Worm (Caenorhabditis elegans) whole organism, L4 larva: ENCODE measurements around the gene frpr-21.

Experiments
- ama-1 ChIP-seq: fragments of 150-350 bp; optimal IDR thresholded peaks from 2 replicates; lab custom pipeline; 2014; ENCODE audit warnings: inconsistent platforms, mixed read lengths
- fkh-10 ChIP-seq: fragments of 150-350 bp; optimal IDR thresholded peaks from 2 replicates; lab custom pipeline; 2014; ENCODE audit warnings: missing biosample characterization, missing genetic modification reagents, missing genetic modification characterization
- gei-8 ChIP-seq: fragments of 200-800 bp; sonication (Bioruptor generic); optimal IDR thresholded peaks from 2 replicates; lab custom pipeline; 2018; ENCODE audit warnings: mild to moderate bottlenecking, missing genetic modification characterization, missing compliant biosample characterization
- lin-13 ChIP-seq: fragments of 150-350 bp; optimal IDR thresholded peaks from 2 replicates; lab custom pipeline; 2014; ENCODE audit warnings: missing biosample characterization, missing genetic modification reagents, missing genetic modification characterization
- lin-15B ChIP-seq: fragments of 150-350 bp; sonication (generic microtip); optimal IDR thresholded peaks from 3 replicates; lab custom pipeline; 2014; ENCODE audit warnings: missing biosample characterization, missing genetic modification characterization
- nhr-237 ChIP-seq: sonication (generic microtip); optimal IDR thresholded peaks from 2 replicates; lab custom pipeline; 2017; ENCODE audit warnings: missing biosample characterization, missing genetic modification characterization
- spr-3 ChIP-seq: fragments of 200-800 bp; sonication (Bioruptor generic); optimal IDR thresholded peaks from 2 replicates; lab custom pipeline; 2018; ENCODE audit warnings: mild to moderate bottlenecking, missing genetic modification characterization, missing compliant biosample characterization

- TF ChIP-seq lin-13 (GFP tag; lab: Kevin White, UChicago) (no peak), nhr-237 (tag; lab: Kevin White, UChicago) (no peak), spr-3 (GFP tag; lab: Kevin White, UChicago) (no peak), lin-15B (no peak), ama-1 (lab: Kevin White, UChicago) (peak; percentile 23), gei-8 (GFP tag; lab: Kevin White, UChicago) (no peak), fkh-10 (no peak)
These were observed 23.9 kb upstream of the frpr-21 start for ce11 chrII:10445738-10446137.
